Worm (Caenorhabditis elegans) whole organism, L1 larva: ENCODE data around the gene hex-3.

Source experiments
- C16A3.4 ChIP-seq: fragments of 150-350 bp; optimal IDR thresholded peaks from 2 replicates; lab custom pipeline; 2014; ENCODE audit warnings: missing biosample characterization, missing genetic modification characterization
- C34B4.2 ChIP-seq: sonication (generic microtip); optimal IDR thresholded peaks from 2 replicates; lab custom pipeline; 2017; ENCODE audit warnings: mild to moderate bottlenecking, missing genetic modification characterization, missing compliant biosample characterization
- F16B12.6 ChIP-seq: fragments of 150-350 bp; optimal IDR thresholded peaks from 2 replicates; lab custom pipeline; 2014; ENCODE audit warnings: missing biosample characterization, missing genetic modification characterization
- aly-2 ChIP-seq: fragments of 150-350 bp; optimal IDR thresholded peaks from 2 replicates; lab custom pipeline; 2014; ENCODE audit warnings: missing biosample characterization, missing genetic modification characterization
- blmp-1 ChIP-seq: fragments of 150-350 bp; optimal IDR thresholded peaks from 2 replicates; lab custom pipeline; 2014; ENCODE audit warnings: missing biosample characterization, missing genetic modification characterization
- ceh-82 ChIP-seq, 3 experiments: fragments of 150-350 bp in 1 of 3; sonication (generic microtip) in 2 of 3; optimal IDR thresholded peaks; 2 replicates each; lab custom pipeline; 2014 to 2017; ENCODE audit warnings: missing biosample characterization in 3 of 3, missing genetic modification characterization in 3 of 3
- ceh-88 ChIP-seq: fragments of 200-800 bp; sonication (Bioruptor generic); IDR thresholded peaks from 2 replicates; pipeline ENCODE4 v1.3.6; 2022; ENCODE audit warnings: missing genetic modification characterization, missing compliant biosample characterization
- ceh-90 ChIP-seq: sonication (generic microtip); optimal IDR thresholded peaks from 2 replicates; lab custom pipeline; 2016; ENCODE audit warnings: missing genetic modification characterization, missing compliant biosample characterization
- dpl-1 ChIP-seq, 3 experiments: fragments of 150-350 bp in 2 of 3; sonication (generic microtip) in 1 of 3; optimal IDR thresholded peaks; 2 replicates each; lab custom pipeline; 2014 to 2017; ENCODE audit warnings: missing biosample characterization in 3 of 3, missing genetic modification characterization in 3 of 3, missing genetic modification reagents in 3 of 3
- dsc-1 ChIP-seq: sonication (generic microtip); optimal IDR thresholded peaks from 2 replicates; lab custom pipeline; 2016; ENCODE audit warnings: mild to moderate bottlenecking, missing genetic modification characterization, missing compliant biosample characterization
- efl-1 ChIP-seq, 4 experiments: fragments of 150-350 bp; optimal IDR thresholded peaks in 3 of 4; peaks in 1 of 4; 1 replicate in 1 of 4; 2 replicates in 3 of 4; lab custom pipeline; 2014; ENCODE audit warnings: missing biosample characterization in 2 of 4, missing genetic modification characterization in 2 of 4, missing genetic modification reagents in 2 of 4
- efl-3 ChIP-seq: fragments of 200-800 bp; sonication (Bioruptor generic); optimal IDR thresholded peaks from 2 replicates; lab custom pipeline; 2018; ENCODE audit warnings: mild to moderate bottlenecking, missing genetic modification characterization, missing compliant biosample characterization
- elt-2 ChIP-seq: sonication (generic microtip); optimal IDR thresholded peaks from 2 replicates; lab custom pipeline; 2016; ENCODE audit warnings: missing genetic modification characterization, mild to moderate bottlenecking, inconsistent platforms, missing compliant biosample characterization, missing genetic modification reagents
- elt-3 ChIP-seq, 6 experiments: fragments of 150-350 bp in 1 of 6; sonication (generic microtip); optimal IDR thresholded peaks; 2 replicates each; lab custom pipeline; 2017 to 2018; ENCODE audit warnings: missing biosample characterization in 6 of 6, missing genetic modification characterization in 6 of 6, inconsistent platforms in 1 of 6
- fkh-8 ChIP-seq: sonication (generic microtip); optimal IDR thresholded peaks from 2 replicates; lab custom pipeline; 2016; ENCODE audit warnings: mild to moderate bottlenecking, missing genetic modification characterization, missing compliant biosample characterization
- hlh-17 ChIP-seq: fragments of 200-800 bp; sonication (Bioruptor generic); optimal IDR thresholded peaks from 2 replicates; lab custom pipeline; 2018; ENCODE audit warnings: missing genetic modification characterization, mild to moderate bottlenecking, missing compliant biosample characterization, moderate library complexity, borderline replicate concordance
- hlh-4 ChIP-seq: sonication (generic microtip); optimal IDR thresholded peaks from 2 replicates; lab custom pipeline; 2016; ENCODE audit warnings: mild to moderate bottlenecking, missing genetic modification characterization, missing compliant biosample characterization
- isw-1 ChIP-seq: fragments of 200-800 bp; sonication (Bioruptor generic); IDR thresholded peaks from 2 replicates; pipeline ENCODE4 v1.3.6; 2022; ENCODE audit warnings: missing genetic modification characterization, missing compliant biosample characterization
- lin-13 ChIP-seq: fragments of 150-350 bp; optimal IDR thresholded peaks from 2 replicates; lab custom pipeline; 2014; ENCODE audit warnings: missing biosample characterization, missing genetic modification reagents, missing genetic modification characterization
- lin-14 ChIP-seq: fragments of 200-800 bp; sonication (Bioruptor generic); optimal IDR thresholded peaks from 2 replicates; lab custom pipeline; 2018; ENCODE audit warnings: mild to moderate bottlenecking, missing genetic modification characterization, moderate library complexity, missing compliant biosample characterization
- lin-15B ChIP-seq: fragments of 150-350 bp; sonication (generic microtip); optimal IDR thresholded peaks from 3 replicates; lab custom pipeline; 2014; ENCODE audit warnings: missing biosample characterization, missing genetic modification characterization
- lin-35 ChIP-seq, 2 experiments: fragments of 150-350 bp; optimal IDR thresholded peaks; 2 replicates each; lab custom pipeline; 2014; ENCODE audit warnings: missing biosample characterization in 2 of 2, missing genetic modification characterization in 2 of 2, missing genetic modification reagents in 2 of 2
- lir-3 ChIP-seq: sonication (generic microtip); optimal IDR thresholded peaks from 2 replicates; lab custom pipeline; 2016; ENCODE audit warnings: mild to moderate bottlenecking, missing genetic modification characterization, moderate library complexity, missing compliant biosample characterization; ENCODE audit not compliant: poor library complexity
- lsy-2 ChIP-seq, 2 experiments: fragments of 150-350 bp; optimal IDR thresholded peaks; 2 replicates each; lab custom pipeline; 2014; ENCODE audit warnings: missing biosample characterization in 2 of 2, missing genetic modification characterization in 2 of 2
- mdl-1 ChIP-seq, 2 experiments: fragments of 150-350 bp; optimal IDR thresholded peaks; 2 replicates each; lab custom pipeline; 2014 to 2017; ENCODE audit warnings: missing biosample characterization in 2 of 2, missing genetic modification characterization in 2 of 2, inconsistent platforms in 1 of 2
- mef-2 ChIP-seq: fragments of 150-350 bp; optimal IDR thresholded peaks from 2 replicates; lab custom pipeline; 2014; ENCODE audit warnings: missing biosample characterization, missing genetic modification characterization
- mep-1 ChIP-seq: fragments of 150-350 bp; optimal IDR thresholded peaks from 2 replicates; lab custom pipeline; 2014; ENCODE audit warnings: missing biosample characterization, missing genetic modification characterization
- nhr-19 ChIP-seq: fragments of 200-800 bp; sonication (Bioruptor generic); conservative IDR thresholded peaks from 2 replicates; pipeline ENCODE4 v1.3.6; 2022; ENCODE audit warnings: missing genetic modification characterization, missing compliant biosample characterization
- nhr-28 ChIP-seq: fragments of 150-350 bp; optimal IDR thresholded peaks from 2 replicates; lab custom pipeline; 2014; ENCODE audit warnings: missing biosample characterization, missing genetic modification characterization
- nhr-47 ChIP-seq: sonication (generic microtip); optimal IDR thresholded peaks from 2 replicates; lab custom pipeline; 2016; ENCODE audit warnings: mild to moderate bottlenecking, missing genetic modification characterization, moderate library complexity, missing compliant biosample characterization
- nhr-77 ChIP-seq: fragments of 150-350 bp; optimal IDR thresholded peaks from 2 replicates; lab custom pipeline; 2014; ENCODE audit warnings: missing biosample characterization, missing genetic modification characterization
- nhr-84 ChIP-seq: sonication (generic microtip); optimal IDR thresholded peaks from 2 replicates; lab custom pipeline; 2017; ENCODE audit warnings: missing biosample characterization, missing genetic modification characterization
- nhr-85 ChIP-seq: sonication (generic microtip); peaks from one replicate; lab custom pipeline; 2016; ENCODE audit warnings: missing genetic modification characterization, inconsistent platforms, missing compliant biosample characterization
- nhr-90 ChIP-seq: sonication (generic microtip); optimal IDR thresholded peaks from 2 replicates; lab custom pipeline; 2016; ENCODE audit warnings: mild to moderate bottlenecking, missing genetic modification characterization, missing compliant biosample characterization; ENCODE audit not compliant: poor library complexity
- pag-3 ChIP-seq: sonication (generic microtip); optimal IDR thresholded peaks from 2 replicates; lab custom pipeline; 2017; ENCODE audit warnings: missing genetic modification characterization, mild to moderate bottlenecking, missing compliant biosample characterization, antibody characterized with exemption, borderline replicate concordance; ENCODE audit not compliant: insufficient read depth
- rnt-1 ChIP-seq: sonication (generic microtip); optimal IDR thresholded peaks from 2 replicates; lab custom pipeline; 2016; ENCODE audit warnings: mild to moderate bottlenecking, missing genetic modification characterization, moderate library complexity, missing compliant biosample characterization
- skn-1 ChIP-seq: fragments of 150-350 bp; optimal IDR thresholded peaks from 2 replicates; lab custom pipeline; 2014; ENCODE audit warnings: missing biosample characterization, missing genetic modification characterization
- snpc-4 ChIP-seq: fragments of 150-350 bp; optimal IDR thresholded peaks from 2 replicates; lab custom pipeline; 2014; ENCODE audit warnings: missing biosample characterization, missing genetic modification characterization
- snu-23 ChIP-seq: sonication (generic microtip); optimal IDR thresholded peaks from 2 replicates; lab custom pipeline; 2016; ENCODE audit warnings: missing genetic modification characterization, missing compliant biosample characterization
- sox-4 ChIP-seq: sonication (generic microtip); optimal IDR thresholded peaks from 2 replicates; lab custom pipeline; 2016; ENCODE audit warnings: missing genetic modification characterization, missing compliant biosample characterization
- swsn-7 ChIP-seq: sonication (generic microtip); optimal IDR thresholded peaks from 2 replicates; lab custom pipeline; 2016; ENCODE audit warnings: missing genetic modification characterization, missing compliant biosample characterization
- unc-130 ChIP-seq: fragments of 150-350 bp; optimal IDR thresholded peaks from 2 replicates; lab custom pipeline; 2017; ENCODE audit warnings: missing biosample characterization, missing genetic modification characterization, inconsistent platforms
- unc-86 ChIP-seq: sonication (generic microtip); optimal IDR thresholded peaks from 2 replicates; lab custom pipeline; 2016; ENCODE audit warnings: missing genetic modification characterization, missing compliant biosample characterization
- unc-98 ChIP-seq: fragments of 200-800 bp; sonication (Bioruptor generic); IDR thresholded peaks from 2 replicates; pipeline ENCODE4 v1.3.6; 2022; ENCODE audit warnings: missing genetic modification characterization, missing compliant biosample characterization
- vab-15 ChIP-seq: sonication (generic microtip); optimal IDR thresholded peaks from 2 replicates; lab custom pipeline; 2017; ENCODE audit warnings: missing genotype, mild to moderate bottlenecking, missing genetic modification characterization, missing compliant biosample characterization
- zip-4 ChIP-seq: fragments of 200-800 bp; sonication (Bioruptor generic); optimal IDR thresholded peaks from 2 replicates; lab custom pipeline; 2018; ENCODE audit warnings: mild to moderate bottlenecking, missing genetic modification characterization, moderate library complexity, missing compliant biosample characterization
- ztf-11 ChIP-seq, 2 experiments: sonication (generic microtip); optimal IDR thresholded peaks; 2 replicates each; lab custom pipeline; 2016 to 2017; ENCODE audit warnings: missing genetic modification characterization in 2 of 2, missing biosample characterization in 1 of 2, missing compliant biosample characterization in 1 of 2

hex-3 gene

DNA sequence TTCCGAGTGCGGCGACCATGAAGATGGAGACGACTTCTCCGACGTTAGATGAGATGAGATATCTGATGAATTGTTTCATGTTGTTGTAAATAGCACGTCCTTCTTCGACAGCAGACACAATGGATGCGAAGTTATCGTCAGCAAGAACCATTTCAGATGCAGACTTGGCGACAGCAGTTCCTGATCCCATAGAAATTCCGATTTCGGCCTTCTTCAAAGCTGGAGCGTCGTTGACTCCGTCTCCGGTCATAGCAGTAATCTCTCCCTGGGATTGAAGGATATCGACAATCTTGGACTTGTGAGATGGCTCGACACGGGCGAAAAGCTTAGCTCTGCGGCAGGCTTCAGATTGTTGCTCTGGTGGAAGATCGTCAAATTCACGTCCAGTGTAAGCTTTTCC, 35.1 kb upstream of the hex-3 start:
- TF ChIP-seq lin-14 (GFP tag; lab: Kevin White, UChicago) (no peak), aly-2 (tag; lab: Kevin White, UChicago) (peak; percentile 18)

DNA sequence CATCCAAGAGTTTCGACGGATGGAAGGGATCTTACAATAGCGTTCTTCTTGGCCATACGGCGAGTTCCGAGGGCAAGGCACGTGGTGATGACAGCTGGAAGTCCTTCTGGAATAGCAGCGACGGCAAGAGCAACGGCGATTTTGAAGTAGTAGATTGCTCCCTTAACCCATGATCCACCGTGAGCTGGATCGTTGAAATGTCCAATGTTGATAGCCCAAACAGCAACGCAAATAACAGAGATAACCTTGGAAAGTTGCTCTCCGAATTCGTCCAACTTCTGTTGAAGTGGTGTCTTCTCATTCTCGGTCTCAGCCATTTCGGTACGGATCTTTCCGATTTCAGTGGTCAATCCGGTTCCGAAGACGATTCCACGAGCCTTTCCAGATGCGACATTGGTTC, 33.8 kb upstream of the hex-3 start:
- TF ChIP-seq rnt-1 (tag; lab: Kevin White, UChicago) (peak; percentile 5), nhr-90 (tag; lab: Kevin White, UChicago) (no peak)

DNA sequence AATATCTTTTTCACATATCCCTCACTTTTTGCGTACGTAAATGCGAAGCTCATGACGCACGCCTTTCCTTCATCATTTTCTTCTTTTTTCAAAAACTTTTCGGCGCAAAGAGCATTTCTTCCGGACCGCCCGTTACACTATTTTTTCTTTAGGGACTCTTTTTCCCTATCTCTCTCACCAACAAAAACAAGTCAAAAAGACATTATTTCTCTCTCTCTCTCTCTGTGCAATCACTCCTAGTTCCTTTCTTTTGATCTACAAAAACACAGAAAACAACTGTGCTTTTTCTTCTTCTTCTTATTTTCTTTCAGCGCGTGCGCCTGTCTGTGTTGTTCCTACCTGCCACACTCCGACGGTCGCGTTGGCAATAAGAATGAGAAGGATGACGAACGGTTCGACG, 33.0 kb upstream of the hex-3 start:
- TF ChIP-seq ztf-11 (tag; optimal IDR thresholded peaks at IDR 0.05; lab: Kevin White, UChicago) (no peak), mdl-1 (tag; optimal IDR thresholded peaks at IDR 0.05; lab: Kevin White, UChicago) (no peak), snpc-4 (no peak), elt-2 (no peak), isw-1 (GFP tag; lab: Robert Waterston, UW) (no peak), lin-14 (GFP tag; lab: Kevin White, UChicago) (peak; percentile 87), unc-86 (tag; lab: Kevin White, UChicago) (no peak), lin-15B (tag; lab: Kevin White, UChicago) (no peak), nhr-19 (peak; percentile 61), nhr-77 (tag; lab: Kevin White, UChicago) (no peak), ceh-88 (GFP tag; lab: Robert Waterston, UW) (no peak), nhr-84 (tag; lab: Kevin White, UChicago) (no peak), ceh-82 (tag; optimal IDR thresholded peaks at IDR 0.05; lab: Kevin White, UChicago) (peak in 1 of 3 experiments; percentile 0), dsc-1 (tag; lab: Kevin White, UChicago) (no peak), vab-15 (tag; lab: Kevin White, UChicago) (no peak), mep-1 (tag; lab: Kevin White, UChicago) (peak; percentile 33), pag-3 (peak; percentile 90), nhr-85 (tag; lab: Kevin White, UChicago) (no peak), unc-98 (GFP tag; lab: Robert Waterston, UW) (peak; percentile 19; the same call in 1 of the 2 replicates), C16A3.4 (tag; lab: Kevin White, UChicago) (no peak), blmp-1 (tag; lab: Kevin White, UChicago) (no peak), mef-2 (no peak), dpl-1 (GFP tag; optimal IDR thresholded peaks at IDR 0.05; lab: Kevin White, UChicago) (peak in 1 of 3 experiments; percentile 8), skn-1 (no peak), unc-130 (tag; lab: Kevin White, UChicago) (peak; percentile 53), F16B12.6 (no peak), efl-1 (optimal IDR thresholded peaks at IDR 0.05; lab: Kevin White, UChicago) (peak; percentile 13 to 21), efl-1 (GFP tag; optimal IDR thresholded peaks at IDR 0.05 in 1 of 2; lab: Kevin White, UChicago) (peak; percentile 6 to 37), efl-3 (no peak), snu-23 (GFP tag; lab: Kevin White, UChicago) (peak; percentile 68), lir-3 (tag; lab: Kevin White, UChicago) (peak; percentile 4), sox-4 (no peak), zip-4 (GFP tag; lab: Kevin White, UChicago) (no peak), fkh-8 (tag; lab: Kevin White, UChicago) (no peak), lin-13 (peak; percentile 30), elt-3 (tag; optimal IDR thresholded peaks at IDR 0.05; lab: Kevin White, UChicago) (no peak), hlh-4 (tag; lab: Kevin White, UChicago) (no peak), lsy-2 (tag; optimal IDR thresholded peaks at IDR 0.05; lab: Kevin White, UChicago) (peak; percentile 48 to 64), C34B4.2 (tag; lab: Kevin White, UChicago) (no peak), nhr-28 (no peak), lin-35 (GFP tag; optimal IDR thresholded peaks at IDR 0.05; lab: Kevin White, UChicago) (peak in 1 of 2 experiments; percentile 29), hlh-17 (GFP tag; lab: Kevin White, UChicago) (no peak), swsn-7 (peak; percentile 31), aly-2 (tag; lab: Kevin White, UChicago) (peak; percentile 40), ceh-90 (no peak), nhr-47 (tag; lab: Kevin White, UChicago) (no peak), nhr-90 (tag; lab: Kevin White, UChicago) (no peak)
